Worm (Caenorhabditis elegans) whole organism, late embryonic: ENCODE results near the gene C47A10.12.

Experiments
- C08G9.2 ChIP-seq: sonication (generic microtip); optimal IDR thresholded peaks from 2 replicates; lab custom pipeline; 2016; ENCODE audit warnings: mild to moderate bottlenecking, missing genetic modification characterization, moderate library complexity, missing compliant biosample characterization
- C38D4.7 ChIP-seq: fragments of 200-800 bp; sonication (Bioruptor generic); optimal IDR thresholded peaks from 2 replicates; lab custom pipeline; 2018; ENCODE audit warnings: mild to moderate bottlenecking, missing genetic modification characterization, moderate library complexity, missing compliant biosample characterization
- F13H6.1 ChIP-seq: sonication (generic microtip); optimal IDR thresholded peaks from 2 replicates; lab custom pipeline; 2016; ENCODE audit warnings: missing genetic modification characterization, missing compliant biosample characterization
- ceh-14 ChIP-seq: sonication (generic microtip); optimal IDR thresholded peaks from 2 replicates; lab custom pipeline; 2016; ENCODE audit warnings: missing genotype, missing genetic modification characterization, missing compliant biosample characterization
- ceh-18 ChIP-seq: sonication (generic microtip); optimal IDR thresholded peaks from 2 replicates; lab custom pipeline; 2016; ENCODE audit warnings: missing genetic modification characterization, missing compliant biosample characterization
- ceh-22 ChIP-seq: sonication (generic microtip); optimal IDR thresholded peaks from 2 replicates; lab custom pipeline; 2017; ENCODE audit warnings: missing biosample characterization, missing genetic modification characterization
- ceh-24 ChIP-seq: sonication (generic microtip); optimal IDR thresholded peaks from 2 replicates; lab custom pipeline; 2016; ENCODE audit warnings: mild to moderate bottlenecking, missing genetic modification characterization, missing compliant biosample characterization
- ceh-34 ChIP-seq: sonication (generic microtip); optimal IDR thresholded peaks from 2 replicates; lab custom pipeline; 2016; ENCODE audit warnings: mild to moderate bottlenecking, missing genetic modification characterization, missing compliant biosample characterization
- ceh-6 ChIP-seq: fragments of 200-800 bp; sonication (Bioruptor generic); optimal IDR thresholded peaks from 2 replicates; lab custom pipeline; 2018; ENCODE audit warnings: mild to moderate bottlenecking, missing genetic modification characterization, missing compliant biosample characterization
- dmd-4 ChIP-seq: sonication (generic microtip); optimal IDR thresholded peaks from 2 replicates; lab custom pipeline; 2016; ENCODE audit warnings: borderline replicate concordance, missing genetic modification characterization, missing compliant biosample characterization
- elt-2 ChIP-seq: sonication (generic microtip); optimal IDR thresholded peaks from 2 replicates; lab custom pipeline; 2016; ENCODE audit warnings: missing genetic modification reagents, missing genetic modification characterization, missing compliant biosample characterization
- elt-4 ChIP-seq: sonication (generic microtip); optimal IDR thresholded peaks from 2 replicates; lab custom pipeline; 2016; ENCODE audit warnings: missing genetic modification characterization, missing compliant biosample characterization
- ets-4 ChIP-seq: sonication (generic microtip); optimal IDR thresholded peaks from 2 replicates; lab custom pipeline; 2016; ENCODE audit warnings: missing genetic modification characterization, missing compliant biosample characterization
- fax-1 ChIP-seq: sonication (generic microtip); optimal IDR thresholded peaks from 2 replicates; lab custom pipeline; 2016; ENCODE audit warnings: missing genotype, missing genetic modification characterization, missing compliant biosample characterization
- fkh-10 ChIP-seq: fragments of 150-350 bp; optimal IDR thresholded peaks from 2 replicates; lab custom pipeline; 2014; ENCODE audit warnings: missing biosample characterization, missing genetic modification reagents, missing genetic modification characterization
- hlh-13 ChIP-seq: fragments of 200-800 bp; sonication (Bioruptor generic); optimal IDR thresholded peaks from 2 replicates; lab custom pipeline; 2018; ENCODE audit warnings: mild to moderate bottlenecking, missing genetic modification characterization, missing compliant biosample characterization
- hlh-15 ChIP-seq: sonication (generic microtip); optimal IDR thresholded peaks from 2 replicates; lab custom pipeline; 2016; ENCODE audit warnings: missing genetic modification characterization, missing compliant biosample characterization
- hlh-30 ChIP-seq: sonication (generic microtip); optimal IDR thresholded peaks from 2 replicates; lab custom pipeline; 2017; ENCODE audit warnings: antibody characterized with exemption, missing genetic modification characterization, missing compliant biosample characterization; ENCODE audit not compliant: insufficient read depth
- hlh-6 ChIP-seq: sonication (generic microtip); optimal IDR thresholded peaks from 2 replicates; lab custom pipeline; 2016; ENCODE audit warnings: missing genotype, missing genetic modification characterization, missing compliant biosample characterization
- mec-3 ChIP-seq: sonication (generic microtip); optimal IDR thresholded peaks from 2 replicates; lab custom pipeline; 2016; ENCODE audit warnings: borderline replicate concordance, missing genetic modification characterization, missing compliant biosample characterization
- nfya-1 ChIP-seq: sonication (generic microtip); optimal IDR thresholded peaks from 2 replicates; lab custom pipeline; 2017; ENCODE audit warnings: missing genetic modification characterization, mild to moderate bottlenecking, missing compliant biosample characterization, antibody characterized with exemption, moderate library complexity
- nhr-11 ChIP-seq: fragments of 150-350 bp; optimal IDR thresholded peaks from 2 replicates; lab custom pipeline; 2014; ENCODE audit warnings: missing biosample characterization, missing genetic modification characterization
- nhr-232 ChIP-seq: sonication (generic microtip); optimal IDR thresholded peaks from 2 replicates; lab custom pipeline; 2016; ENCODE audit warnings: missing genetic modification characterization, missing compliant biosample characterization
- odd-2 ChIP-seq: sonication (generic microtip); optimal IDR thresholded peaks from 2 replicates; lab custom pipeline; 2017; ENCODE audit warnings: antibody characterized with exemption, mild to moderate bottlenecking, missing genetic modification characterization, missing compliant biosample characterization
- pat-9 ChIP-seq: fragments of 200-800 bp; sonication (Bioruptor generic); optimal IDR thresholded peaks from 2 replicates; lab custom pipeline; 2018; ENCODE audit warnings: mild to moderate bottlenecking, missing genetic modification characterization, moderate library complexity, missing compliant biosample characterization
- pha-2 ChIP-seq: sonication (generic microtip); optimal IDR thresholded peaks from 2 replicates; lab custom pipeline; 2017; ENCODE audit warnings: mild to moderate bottlenecking, missing genetic modification characterization, missing compliant biosample characterization
- pha-4 ChIP-seq: fragments of 150-350 bp; optimal IDR thresholded peaks from 2 replicates; lab custom pipeline; 2018; ENCODE audit warnings: missing biosample characterization, missing genetic modification reagents, missing genetic modification characterization
- pqm-1 ChIP-seq: sonication (generic microtip); optimal IDR thresholded peaks from 2 replicates; lab custom pipeline; 2016; ENCODE audit warnings: missing genetic modification characterization, missing compliant biosample characterization
- ref-2 ChIP-seq: sonication (generic microtip); optimal IDR thresholded peaks from 2 replicates; lab custom pipeline; 2016; ENCODE audit warnings: missing genetic modification characterization, missing compliant biosample characterization
- sox-2 ChIP-seq: fragments of 200-800 bp; sonication (Bioruptor generic); IDR thresholded peaks from 2 replicates; pipeline ENCODE4 v1.3.6; 2022; ENCODE audit warnings: missing genetic modification reagents, missing genetic modification characterization, missing compliant biosample characterization
- ttx-3 ChIP-seq: sonication (generic microtip); optimal IDR thresholded peaks from 2 replicates; lab custom pipeline; 2016; ENCODE audit warnings: missing genetic modification reagents, missing genetic modification characterization, missing compliant biosample characterization
- unc-3 ChIP-seq, 2 experiments: fragments of 200-800 bp in 1 of 2; sonication (Bioruptor generic) in 1 of 2; sonication (generic microtip) in 1 of 2; conservative IDR thresholded peaks in 1 of 2; optimal IDR thresholded peaks in 1 of 2; 2 replicates each; pipeline versions ENCODE4 v1.3.6 to Lab custom; 2016 to 2022; ENCODE audit warnings: missing compliant biosample characterization in 2 of 2, missing genetic modification characterization in 2 of 2, missing genetic modification reagents in 1 of 2
- unc-55 ChIP-seq: sonication (generic microtip); optimal IDR thresholded peaks from 2 replicates; lab custom pipeline; 2017; ENCODE audit warnings: missing biosample characterization, missing genetic modification reagents, missing genetic modification characterization
- zip-5 ChIP-seq: sonication (generic microtip); optimal IDR thresholded peaks from 2 replicates; lab custom pipeline; 2016; ENCODE audit warnings: missing genetic modification characterization, missing compliant biosample characterization
- ztf-16 ChIP-seq: sonication (generic microtip); optimal IDR thresholded peaks from 2 replicates; lab custom pipeline; 2017; ENCODE audit warnings: missing genetic modification characterization, missing compliant biosample characterization

Gene C47A10.12

ce11 chrV:17821805-17822204, 44.1 kb downstream of the C47A10.12 start, which contains the start of gene srh-300:
Gene srh-300 (plus strand): TSS chrV:17822105.
- TF ChIP-seq ceh-24 (no peak), zip-5 (tag; lab: Kevin White, UChicago) (no peak), F13H6.1 (tag; lab: Kevin White, UChicago) (no peak), elt-2 (tag; lab: Kevin White, UChicago) (no peak), ceh-6 (no peak), odd-2 (tag; lab: Kevin White, UChicago) (no peak), C08G9.2 (no peak), elt-4 (no peak), pqm-1 (tag; lab: Kevin White, UChicago) (no peak), ttx-3 (no peak), hlh-30 (tag; lab: Kevin White, UChicago) (no peak), ceh-22 (tag; lab: Kevin White, UChicago) (no peak), nhr-11 (tag; lab: Kevin White, UChicago) (no peak), C38D4.7 (GFP tag; lab: Kevin White, UChicago) (no peak), ceh-14 (tag; lab: Kevin White, UChicago) (no peak), fkh-10 (GFP tag; lab: Kevin White, UChicago) (no peak), nfya-1 (tag; lab: Kevin White, UChicago) (no peak), ceh-34 (no peak)
- TF ChIP-seq, all 69 proteins: peak for 0

- TF ChIP-seq fax-1 (tag; lab: Kevin White, UChicago) (no peak), unc-55 (no peak), ref-2 (tag; lab: Kevin White, UChicago) (no peak), zip-5 (tag; lab: Kevin White, UChicago) (no peak), ceh-18 (tag; lab: Kevin White, UChicago) (no peak), hlh-6 (no peak), hlh-13 (GFP tag; lab: Kevin White, UChicago) (no peak), dmd-4 (tag; lab: Kevin White, UChicago) (no peak), pha-4 (tag; lab: Kevin White, UChicago) (no peak)
These were observed 46.9 kb downstream of the C47A10.12 start, which contains the start of gene srh-301 for ce11 chrV:17824610-17825009. Gene srh-301 (plus strand): TSS chrV:17824910.

- TF ChIP-seq mec-3 (tag; lab: Kevin White, UChicago) (no peak), unc-3 (GFP tag; conservative IDR thresholded peaks at IDR 0.05; lab: Robert Waterston, UW) (no peak), unc-3 (tag; optimal IDR thresholded peaks at IDR 0.05; lab: Kevin White, UChicago) (no peak), pat-9 (no peak), ztf-16 (tag; lab: Kevin White, UChicago) (no peak), C08G9.2 (no peak), nhr-232 (tag; lab: Kevin White, UChicago) (no peak), unc-55 (no peak), ets-4 (tag; lab: Kevin White, UChicago) (no peak), pha-2 (tag; lab: Kevin White, UChicago) (no peak), nfya-1 (tag; lab: Kevin White, UChicago) (no peak), nhr-11 (tag; lab: Kevin White, UChicago) (no peak), hlh-15 (no peak), hlh-13 (GFP tag; lab: Kevin White, UChicago) (no peak), ceh-34 (no peak), elt-2 (tag; lab: Kevin White, UChicago) (no peak), sox-2 (GFP tag; lab: Robert Waterston, UW) (no peak)
These were observed 50.6 kb downstream of the C47A10.12 start, which contains the start of gene srh-304 for ce11 chrV:17828310-17828709. Gene srh-304 (plus strand): TSS chrV:17828610.
